Worm (Caenorhabditis elegans): ENCODE data around the gene cpt-6.

ce11 chrV:6471208-6471607, 22.5 kb downstream of the cpt-6 start:
- TF ChIP-seq unc-86 (tag; optimal IDR thresholded peaks at IDR 0.05) (no peak), isw-1 (GFP tag; IDR thresholded peaks at IDR 0.05) (no peak), lin-13 (GFP tag; optimal IDR thresholded peaks at IDR 0.05) (no peak), elt-3 (tag; optimal IDR thresholded peaks at IDR 0.05) (no peak), fkh-8 (tag; optimal IDR thresholded peaks at IDR 0.05) (no peak), ama-1 (optimal IDR thresholded peaks at IDR 0.05) (no peak), pag-3 (tag; optimal IDR thresholded peaks at IDR 0.05; ENCODE audit: borderline replicate concordance, insufficient read depth) (no peak)

Data from whole organism, L1 larva.